Fruit fly (Drosophila melanogaster) S2 (cell line): ENCODE results near the gene CG10254.

Experiments
- CG8478 ChIP-seq: fragments of >200 bp; optimal IDR thresholded peaks from 2 replicates; lab custom pipeline; 2018
- CTCF ChIP-seq, 2 experiments: fragments of >200 bp; optimal IDR thresholded peaks; 2 replicates each; lab custom pipeline; 2018

dm6 chr3R:23721936-23722335, 27.2 kb upstream of the CG10254 start:
- TF ChIP-seq CG8478 (lab: Kevin White, UChicago) = no peak
- TF ChIP-seq CTCF (optimal IDR thresholded peaks at IDR 0.05; lab: Kevin White, UChicago) = peak; percentile 54 to 90
